Worm (Caenorhabditis elegans) whole organism, L1 larva: Measurements from ENCODE around the gene msp-50.
A peak's percentile ranks its signal among the peaks of the same experiment; 100 is the strongest.

Source experiments
- C16A3.4 ChIP-seq: fragments of 150-350 bp; optimal IDR thresholded peaks from 2 replicates; lab custom pipeline; 2014; ENCODE audit warnings: missing biosample characterization, missing genetic modification characterization
- C34B4.2 ChIP-seq: sonication (generic microtip); optimal IDR thresholded peaks from 2 replicates; lab custom pipeline; 2017; ENCODE audit warnings: mild to moderate bottlenecking, missing genetic modification characterization, missing compliant biosample characterization
- alr-1 ChIP-seq: fragments of 200-800 bp; sonication (Bioruptor generic); optimal IDR thresholded peaks from 2 replicates; lab custom pipeline; 2018; ENCODE audit warnings: borderline replicate concordance, mild to moderate bottlenecking, missing genetic modification characterization, missing compliant biosample characterization
- blmp-1 ChIP-seq: fragments of 150-350 bp; optimal IDR thresholded peaks from 2 replicates; lab custom pipeline; 2014; ENCODE audit warnings: missing biosample characterization, missing genetic modification characterization
- ceh-82 ChIP-seq, 3 experiments: fragments of 150-350 bp in 1 of 3; sonication (generic microtip) in 2 of 3; optimal IDR thresholded peaks; 2 replicates each; lab custom pipeline; 2014 to 2017; ENCODE audit warnings: missing biosample characterization in 3 of 3, missing genetic modification characterization in 3 of 3
- dsc-1 ChIP-seq: sonication (generic microtip); optimal IDR thresholded peaks from 2 replicates; lab custom pipeline; 2016; ENCODE audit warnings: mild to moderate bottlenecking, missing genetic modification characterization, missing compliant biosample characterization
- efl-1 ChIP-seq, 4 experiments: fragments of 150-350 bp; optimal IDR thresholded peaks in 3 of 4; peaks in 1 of 4; 1 replicate in 1 of 4; 2 replicates in 3 of 4; lab custom pipeline; 2014; ENCODE audit warnings: missing biosample characterization in 2 of 4, missing genetic modification characterization in 2 of 4, missing genetic modification reagents in 2 of 4
- efl-3 ChIP-seq: fragments of 200-800 bp; sonication (Bioruptor generic); optimal IDR thresholded peaks from 2 replicates; lab custom pipeline; 2018; ENCODE audit warnings: mild to moderate bottlenecking, missing genetic modification characterization, missing compliant biosample characterization
- egl-27 ChIP-seq, 2 experiments: fragments of 150-350 bp in 1 of 2; sonication (generic microtip); optimal IDR thresholded peaks; 3 replicates each; lab custom pipeline; 2017 to 2018; ENCODE audit warnings: missing biosample characterization in 2 of 2, missing genetic modification characterization in 2 of 2, missing genetic modification reagents in 2 of 2
- elt-2 ChIP-seq: sonication (generic microtip); optimal IDR thresholded peaks from 2 replicates; lab custom pipeline; 2016; ENCODE audit warnings: missing genetic modification characterization, mild to moderate bottlenecking, inconsistent platforms, missing compliant biosample characterization, missing genetic modification reagents
- ets-5 ChIP-seq: fragments of 200-800 bp; sonication (Bioruptor generic); IDR thresholded peaks from 2 replicates; pipeline ENCODE4 v1.3.6; 2022; ENCODE audit warnings: missing genetic modification characterization, missing compliant biosample characterization
- fkh-10 ChIP-seq: sonication (generic microtip); optimal IDR thresholded peaks from 2 replicates; lab custom pipeline; 2017; ENCODE audit warnings: missing biosample characterization, missing genetic modification reagents, missing genetic modification characterization
- grh-1 ChIP-seq: fragments of 200-800 bp; sonication (Bioruptor generic); IDR thresholded peaks from 2 replicates; pipeline ENCODE4 v1.3.6; 2022; ENCODE audit warnings: missing genetic modification reagents, missing genetic modification characterization, missing compliant biosample characterization
- jun-1 ChIP-seq: fragments of 150-350 bp; optimal IDR thresholded peaks from 2 replicates; lab custom pipeline; 2014; ENCODE audit warnings: missing biosample characterization, missing genetic modification reagents, missing genetic modification characterization
- lin-13 ChIP-seq: fragments of 150-350 bp; optimal IDR thresholded peaks from 2 replicates; lab custom pipeline; 2014; ENCODE audit warnings: missing biosample characterization, missing genetic modification reagents, missing genetic modification characterization
- lin-14 ChIP-seq: fragments of 200-800 bp; sonication (Bioruptor generic); optimal IDR thresholded peaks from 2 replicates; lab custom pipeline; 2018; ENCODE audit warnings: mild to moderate bottlenecking, missing genetic modification characterization, moderate library complexity, missing compliant biosample characterization
- lin-15B ChIP-seq: fragments of 150-350 bp; sonication (generic microtip); optimal IDR thresholded peaks from 3 replicates; lab custom pipeline; 2014; ENCODE audit warnings: missing biosample characterization, missing genetic modification characterization
- lin-35 ChIP-seq, 2 experiments: fragments of 150-350 bp; optimal IDR thresholded peaks; 2 replicates each; lab custom pipeline; 2014; ENCODE audit warnings: missing biosample characterization in 2 of 2, missing genetic modification characterization in 2 of 2, missing genetic modification reagents in 2 of 2
- lin-39 ChIP-seq: fragments of 150-350 bp; optimal IDR thresholded peaks from 2 replicates; lab custom pipeline; 2014; ENCODE audit warnings: missing biosample characterization, missing genetic modification reagents, missing genetic modification characterization
- lsy-2 ChIP-seq, 2 experiments: fragments of 150-350 bp; optimal IDR thresholded peaks; 2 replicates each; lab custom pipeline; 2014; ENCODE audit warnings: missing biosample characterization in 2 of 2, missing genetic modification characterization in 2 of 2
- mef-2 ChIP-seq: fragments of 150-350 bp; optimal IDR thresholded peaks from 2 replicates; lab custom pipeline; 2014; ENCODE audit warnings: missing biosample characterization, missing genetic modification characterization
- nhr-12 ChIP-seq: sonication (generic microtip); optimal IDR thresholded peaks from 2 replicates; lab custom pipeline; 2017; ENCODE audit warnings: missing biosample characterization, missing genetic modification characterization
- nhr-19 ChIP-seq: fragments of 200-800 bp; sonication (Bioruptor generic); conservative IDR thresholded peaks from 2 replicates; pipeline ENCODE4 v1.3.6; 2022; ENCODE audit warnings: missing genetic modification characterization, missing compliant biosample characterization
- nhr-47 ChIP-seq: sonication (generic microtip); optimal IDR thresholded peaks from 2 replicates; lab custom pipeline; 2016; ENCODE audit warnings: mild to moderate bottlenecking, missing genetic modification characterization, moderate library complexity, missing compliant biosample characterization
- nhr-71 ChIP-seq: sonication (generic microtip); optimal IDR thresholded peaks from 2 replicates; lab custom pipeline; 2016; ENCODE audit warnings: mild to moderate bottlenecking, missing genetic modification characterization, moderate library complexity, missing compliant biosample characterization
- nhr-85 ChIP-seq: sonication (generic microtip); peaks from one replicate; lab custom pipeline; 2016; ENCODE audit warnings: missing genetic modification characterization, inconsistent platforms, missing compliant biosample characterization
- pag-3 ChIP-seq: sonication (generic microtip); optimal IDR thresholded peaks from 2 replicates; lab custom pipeline; 2017; ENCODE audit warnings: missing genetic modification characterization, mild to moderate bottlenecking, missing compliant biosample characterization, antibody characterized with exemption, borderline replicate concordance; ENCODE audit not compliant: insufficient read depth
- rnt-1 ChIP-seq: sonication (generic microtip); optimal IDR thresholded peaks from 2 replicates; lab custom pipeline; 2016; ENCODE audit warnings: mild to moderate bottlenecking, missing genetic modification characterization, moderate library complexity, missing compliant biosample characterization
- snpc-4 ChIP-seq: fragments of 150-350 bp; optimal IDR thresholded peaks from 2 replicates; lab custom pipeline; 2014; ENCODE audit warnings: missing biosample characterization, missing genetic modification characterization
- sup-37 ChIP-seq: fragments of 200-800 bp; sonication (Bioruptor generic); optimal IDR thresholded peaks from 2 replicates; lab custom pipeline; 2018; ENCODE audit warnings: mild to moderate bottlenecking, missing genetic modification characterization, missing compliant biosample characterization
- swsn-7 ChIP-seq: sonication (generic microtip); optimal IDR thresholded peaks from 2 replicates; lab custom pipeline; 2016; ENCODE audit warnings: missing genetic modification characterization, missing compliant biosample characterization
- unc-130 ChIP-seq: fragments of 150-350 bp; optimal IDR thresholded peaks from 2 replicates; lab custom pipeline; 2017; ENCODE audit warnings: missing biosample characterization, missing genetic modification characterization, inconsistent platforms
- unc-98 ChIP-seq: fragments of 200-800 bp; sonication (Bioruptor generic); IDR thresholded peaks from 2 replicates; pipeline ENCODE4 v1.3.6; 2022; ENCODE audit warnings: missing genetic modification characterization, missing compliant biosample characterization

Gene msp-50

DNA sequence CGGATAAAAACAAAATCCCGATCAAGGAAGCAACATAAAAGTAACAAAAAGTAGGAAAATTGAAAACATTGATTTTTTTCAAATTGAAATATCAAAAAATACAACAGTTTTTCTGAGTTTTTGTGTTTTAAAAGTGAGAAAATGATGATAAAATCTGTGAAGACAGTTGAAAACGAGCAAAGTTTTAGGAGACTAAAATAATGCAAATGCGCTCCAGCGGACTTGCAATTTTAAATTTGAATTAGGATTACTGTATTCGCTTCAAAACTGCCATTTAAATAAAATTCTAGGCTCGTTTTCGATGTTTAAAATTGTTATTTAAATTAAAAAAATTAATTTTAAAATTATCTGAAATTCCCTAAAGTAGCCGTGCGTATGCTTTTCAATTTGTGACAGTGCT lies 11.7 kb upstream of the msp-50 start:
- TF ChIP-seq alr-1 (tag; lab: Kevin White, UChicago) (no peak), egl-27 (tag; optimal IDR thresholded peaks at IDR 0.05; lab: Kevin White, UChicago) (no peak), C16A3.4 (tag; lab: Kevin White, UChicago) (no peak), nhr-12 (no peak), blmp-1 (tag; lab: Kevin White, UChicago) (no peak), nhr-47 (tag; lab: Kevin White, UChicago) (no peak), grh-1 (GFP tag; lab: Robert Waterston, UW) (no peak), C34B4.2 (tag; lab: Kevin White, UChicago) (no peak), unc-98 (GFP tag; lab: Robert Waterston, UW) (no peak), elt-2 (tag; lab: Kevin White, UChicago) (no peak), ets-5 (GFP tag; lab: Robert Waterston, UW) (no peak), lin-15B (no peak), fkh-10 (GFP tag; lab: Kevin White, UChicago) (no peak), dsc-1 (tag; lab: Kevin White, UChicago) (no peak)

DNA sequence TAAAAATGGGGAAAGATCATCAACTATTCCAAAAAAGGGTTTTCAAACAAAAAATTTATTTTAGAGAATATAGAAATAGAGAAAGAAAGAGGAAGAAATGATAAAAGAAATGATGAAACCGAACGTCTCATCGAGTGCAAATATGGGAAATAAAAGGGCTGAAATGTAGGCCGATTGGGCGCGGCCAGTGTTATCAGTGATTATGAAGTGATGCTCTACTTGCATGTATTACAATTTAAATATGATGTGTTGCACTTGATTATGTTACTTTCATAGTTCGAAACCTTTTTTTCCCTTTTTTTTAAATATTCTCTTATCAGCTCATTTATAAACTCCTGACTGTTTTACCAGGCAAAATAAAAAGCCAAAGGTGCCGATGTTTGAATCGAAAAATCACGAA lies 7.8 kb upstream of the msp-50 start:
- TF ChIP-seq elt-2 (tag; lab: Kevin White, UChicago), result peak; percentile 96
- TF ChIP-seq ceh-82 (tag; optimal IDR thresholded peaks at IDR 0.05; lab: Kevin White, UChicago), result no peak
- no peak for TF ChIP-seq unc-130 (tag; lab: Kevin White, UChicago)
- no peak for TF ChIP-seq efl-1 (optimal IDR thresholded peaks at IDR 0.05; lab: Kevin White, UChicago)
- peak in 1 of 2 experiments; percentile 70 for TF ChIP-seq efl-1 (GFP tag; optimal IDR thresholded peaks at IDR 0.05 in 1 of 2; lab: Kevin White, UChicago)
- peak; percentile 25 for TF ChIP-seq jun-1 (tag; lab: Kevin White, UChicago)
- peak in 1 of 2 experiments; percentile 22 for TF ChIP-seq lin-35 (GFP tag; optimal IDR thresholded peaks at IDR 0.05; lab: Kevin White, UChicago)

DNA sequence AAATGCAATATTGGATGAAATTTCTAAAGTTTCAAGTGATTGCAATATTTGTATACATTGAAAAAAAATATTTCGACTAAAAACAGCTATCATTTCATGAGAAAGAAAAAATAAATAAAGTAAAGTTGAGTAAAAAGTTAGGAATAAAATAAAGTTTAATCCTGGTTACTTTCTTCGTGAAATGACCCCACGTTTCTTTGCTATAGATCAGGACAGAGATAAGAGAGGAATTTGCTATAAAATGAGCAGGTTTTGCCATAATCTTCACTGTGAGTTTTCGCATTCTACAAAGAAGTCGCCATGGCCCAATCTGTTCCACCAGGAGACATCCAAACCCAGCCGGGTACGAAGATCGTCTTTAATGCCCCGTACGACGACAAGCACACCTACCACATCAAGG lies 5.5 kb upstream of the msp-50 start, which contains the start of gene msp-49:
Gene msp-49 (plus strand): TSS at position 301 of the 400 bp plus-strand sequence.
- TF ChIP-seq pag-3 (no peak), lin-13 (GFP tag; lab: Kevin White, UChicago) (no peak), lin-39 (no peak), lin-15B (no peak), lsy-2 (tag; optimal IDR thresholded peaks at IDR 0.05; lab: Kevin White, UChicago) (no peak)

DNA sequence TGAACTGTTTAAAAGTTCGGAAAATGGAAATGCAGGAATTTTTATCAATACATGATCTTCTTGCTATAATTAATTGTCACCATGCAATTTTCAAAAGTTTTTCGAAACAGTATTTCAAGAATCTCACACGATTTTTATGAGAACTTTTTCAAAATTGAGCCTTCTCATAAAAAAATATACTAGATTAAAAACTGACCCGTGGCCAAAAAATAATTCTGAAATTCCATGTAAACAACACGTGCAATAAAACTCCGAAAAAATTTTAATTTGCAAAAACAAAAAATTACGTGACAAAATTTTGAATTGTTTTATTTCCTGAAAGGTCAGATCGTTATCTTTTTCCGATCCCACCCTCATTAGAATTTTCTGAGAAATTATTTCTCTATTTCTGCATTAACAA lies 4.1 kb upstream of the msp-50 start, which contains the start of gene C34F11.5:
Gene C34F11.5 (plus strand): TSS at position 301 of the 400 bp plus-strand sequence.
- no peak for TF ChIP-seq swsn-7 (tag; lab: Kevin White, UChicago)
- TF ChIP-seq sup-37 (GFP tag; lab: Kevin White, UChicago), result no peak
- no peak for TF ChIP-seq mef-2 (tag; lab: Kevin White, UChicago)
- TF ChIP-seq efl-3 (GFP tag; lab: Kevin White, UChicago), result no peak
- no peak for TF ChIP-seq lin-14 (GFP tag; lab: Kevin White, UChicago)

DNA sequence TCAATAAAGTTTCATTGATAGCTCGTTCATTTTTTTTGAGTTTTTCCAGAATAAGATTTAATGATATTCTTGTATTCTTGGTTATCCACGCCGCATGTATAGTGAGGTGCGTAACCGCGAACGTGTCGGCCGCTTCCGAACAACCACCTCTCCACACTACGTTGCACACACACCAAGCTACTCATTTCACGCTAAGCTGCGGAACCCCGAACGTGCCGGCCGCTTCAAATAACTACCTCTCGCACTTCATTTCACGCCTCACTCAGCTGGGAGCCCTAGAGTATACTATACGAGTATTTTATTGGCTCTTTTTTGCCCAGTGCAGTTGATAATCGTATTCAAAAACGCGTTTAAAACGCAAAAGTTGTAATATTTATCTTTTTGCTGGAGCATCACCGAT lies 608 bp downstream of the msp-50 start:
- peak; percentile 39 for TF ChIP-seq rnt-1 (tag; lab: Kevin White, UChicago)
- peak; percentile 62 for TF ChIP-seq nhr-19 (GFP tag; lab: Robert Waterston, UW)
- TF ChIP-seq swsn-7 (tag; lab: Kevin White, UChicago), result peak; percentile 12
- TF ChIP-seq snpc-4, result peak; percentile 96
- peak; percentile 44 for TF ChIP-seq nhr-71 (tag; lab: Kevin White, UChicago)
- peak in 1 of 2 experiments; percentile 25 for TF ChIP-seq efl-1 (optimal IDR thresholded peaks at IDR 0.05; lab: Kevin White, UChicago)
- peak in 1 of 2 experiments; percentile 14 for TF ChIP-seq efl-1 (GFP tag; optimal IDR thresholded peaks at IDR 0.05 in 1 of 2; lab: Kevin White, UChicago)
- peak; percentile 27 for TF ChIP-seq nhr-85 (tag; lab: Kevin White, UChicago)
